Worm (Caenorhabditis elegans): ENCODE measurements around the gene R01E6.7.

DNA sequence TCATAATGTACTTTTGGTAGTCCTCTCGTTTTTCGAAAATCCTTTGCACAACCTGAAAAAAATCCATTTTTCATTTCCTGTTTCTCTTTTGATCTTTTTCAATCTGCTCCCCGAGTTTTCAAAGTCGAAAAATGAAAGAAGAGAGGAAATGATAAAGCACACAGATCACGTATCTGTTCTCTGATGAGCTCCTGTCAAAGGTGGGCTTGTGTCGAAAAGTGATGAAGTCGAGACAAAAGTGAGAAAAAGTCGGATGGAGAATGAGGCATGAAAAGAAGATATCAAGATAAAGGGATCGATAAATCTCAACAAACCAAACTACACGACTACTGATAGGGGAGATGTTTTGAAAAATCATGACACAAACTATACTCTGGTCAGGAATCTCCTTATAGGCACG lies 14.7 kb downstream of the R01E6.7 start:
- TF ChIP-seq lin-39 (tag; optimal IDR thresholded peaks at IDR 0.05) (no peak), lin-15B (tag; optimal IDR thresholded peaks at IDR 0.05) (no peak), lsy-2 (tag; optimal IDR thresholded peaks at IDR 0.05) (no peak)
